Fruit fly (Drosophila melanogaster): Measurements from ENCODE around the gene CG11586.

The CG11586 gene

DNA sequence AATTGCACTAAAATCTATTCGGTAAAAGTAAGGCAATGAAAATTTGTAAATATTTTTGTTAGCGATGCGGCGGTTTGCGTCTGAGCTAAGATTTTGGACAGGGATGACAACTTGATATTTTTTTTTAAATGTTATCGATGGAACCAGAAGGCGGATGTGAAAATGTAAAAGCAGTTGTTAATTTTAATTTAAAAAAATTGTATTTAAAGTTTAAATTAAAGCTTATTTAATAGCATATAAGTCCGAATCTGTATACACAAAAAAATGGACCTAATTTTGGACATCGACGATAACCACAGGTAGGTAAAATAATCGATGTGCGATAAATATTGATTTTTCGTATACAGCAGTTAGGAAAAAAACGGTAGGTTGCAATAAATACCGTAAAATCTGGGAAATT, at the start of gene CG11586, which contains the start of gene VhaM9.7-a:
Gene CG11586, minus strand, starts transcription at position 87 of the 400 bp plus-strand sequence.
Gene VhaM9.7-a, plus strand, starts transcription at position 322 of the 400 bp plus-strand sequence.
- TF ChIP-seq Myc (optimal IDR thresholded peaks at IDR 0.05) (no peak), insv (optimal IDR thresholded peaks at IDR 0.05) (no peak), h (optimal IDR thresholded peaks at IDR 0.05) (no peak), ttk (optimal IDR thresholded peaks at IDR 0.05) (no peak), Sin3A (optimal IDR thresholded peaks at IDR 0.05) (no peak), psq (optimal IDR thresholded peaks at IDR 0.05) (no peak)

- TF ChIP-seq insv (optimal IDR thresholded peaks at IDR 0.05) (no peak), Myc (optimal IDR thresholded peaks at IDR 0.05) (no peak), Sin3A (optimal IDR thresholded peaks at IDR 0.05) (no peak), h (optimal IDR thresholded peaks at IDR 0.05) (no peak), psq (optimal IDR thresholded peaks at IDR 0.05) (no peak)
Observed at dm6 chr3L:4310604-4311003, 48.3 kb upstream of the CG11586 start.

dm6 chr3L:4307691-4308383, 45.6 kb upstream of the CG11586 start, which contains the start of gene dyl:
dyl (minus strand) TSS chr3L:4307718.
- no peak for TF ChIP-seq Myc (optimal IDR thresholded peaks at IDR 0.05)
- no peak for TF ChIP-seq psq (optimal IDR thresholded peaks at IDR 0.05)
- TF ChIP-seq insv (optimal IDR thresholded peaks at IDR 0.05) = no peak
- no peak for TF ChIP-seq ttk (optimal IDR thresholded peaks at IDR 0.05)
- TF ChIP-seq h (optimal IDR thresholded peaks at IDR 0.05) = no peak
- no peak for TF ChIP-seq Sin3A (optimal IDR thresholded peaks at IDR 0.05)

dm6 chr3L:4304244-4304959, 42.1 kb upstream of the CG11586 start:
- TF ChIP-seq Sin3A (optimal IDR thresholded peaks at IDR 0.05) (no peak), ttk (optimal IDR thresholded peaks at IDR 0.05) (no peak), h (optimal IDR thresholded peaks at IDR 0.05) (no peak), insv (optimal IDR thresholded peaks at IDR 0.05) (no peak), Myc (optimal IDR thresholded peaks at IDR 0.05) (no peak), psq (optimal IDR thresholded peaks at IDR 0.05) (no peak)

- TF ChIP-seq Myc (optimal IDR thresholded peaks at IDR 0.05) (no peak), insv (optimal IDR thresholded peaks at IDR 0.05) (no peak), ttk (optimal IDR thresholded peaks at IDR 0.05) (no peak), psq (optimal IDR thresholded peaks at IDR 0.05) (no peak), h (optimal IDR thresholded peaks at IDR 0.05) (no peak), Sin3A (optimal IDR thresholded peaks at IDR 0.05) (no peak)
Observed at dm6 chr3L:4302088-4302487, 39.8 kb upstream of the CG11586 start.

DNA sequence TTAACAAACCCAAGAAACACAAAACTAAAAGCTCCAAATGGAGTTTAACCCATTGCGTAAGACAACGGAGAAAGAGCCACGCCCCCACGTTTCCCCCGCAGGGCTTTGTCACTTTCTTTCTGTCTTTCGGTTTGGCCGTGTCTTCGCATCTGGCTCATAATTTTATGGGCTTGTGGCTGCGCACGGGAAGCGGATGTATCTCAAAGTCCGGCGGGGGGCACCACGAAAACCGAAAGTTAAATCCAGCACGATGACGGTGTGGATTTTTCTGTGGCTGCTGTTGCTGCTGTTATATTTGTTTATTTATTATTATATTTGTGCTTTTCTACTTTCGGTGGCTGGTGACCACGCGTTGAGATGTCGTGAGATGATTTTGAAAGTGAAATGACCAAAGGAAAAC, 34.5 kb upstream of the CG11586 start:
- no peak for TF ChIP-seq h (optimal IDR thresholded peaks at IDR 0.05)
- TF ChIP-seq psq (optimal IDR thresholded peaks at IDR 0.05) = no peak
- TF ChIP-seq Myc (optimal IDR thresholded peaks at IDR 0.05) = no peak
- no peak for TF ChIP-seq ttk (optimal IDR thresholded peaks at IDR 0.05)
- TF ChIP-seq insv (optimal IDR thresholded peaks at IDR 0.05) = no peak
- no peak for TF ChIP-seq Sin3A (optimal IDR thresholded peaks at IDR 0.05)

dm6 chr3L:4293711-4294110, 31.4 kb upstream of the CG11586 start:
- TF ChIP-seq ttk (optimal IDR thresholded peaks at IDR 0.05) (no peak), Myc (optimal IDR thresholded peaks at IDR 0.05) (no peak), psq (optimal IDR thresholded peaks at IDR 0.05) (no peak), Sin3A (optimal IDR thresholded peaks at IDR 0.05) (no peak), insv (optimal IDR thresholded peaks at IDR 0.05) (no peak), h (optimal IDR thresholded peaks at IDR 0.05) (no peak)

DNA sequence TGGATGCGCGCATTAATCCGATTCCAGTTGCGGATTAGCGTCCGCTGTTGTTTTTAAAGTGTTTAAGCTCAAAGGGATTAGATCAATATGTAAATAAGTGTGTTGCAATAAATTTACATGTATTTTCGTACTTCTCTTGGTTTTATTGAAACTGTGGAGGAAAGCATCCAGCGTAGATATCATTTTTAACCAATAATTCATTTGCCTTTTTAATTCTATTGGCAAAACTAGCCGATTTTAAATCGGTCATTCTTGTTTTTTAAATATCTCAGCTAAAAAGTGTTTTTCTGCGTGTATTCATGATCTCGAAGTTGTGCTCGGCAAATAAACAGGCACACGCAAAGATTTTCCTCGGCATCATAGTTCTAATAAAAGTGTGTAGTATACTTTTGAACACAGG, 31.0 kb upstream of the CG11586 start:
- TF ChIP-seq Myc (optimal IDR thresholded peaks at IDR 0.05) (no peak), insv (optimal IDR thresholded peaks at IDR 0.05) (no peak), Sin3A (optimal IDR thresholded peaks at IDR 0.05) (no peak), h (optimal IDR thresholded peaks at IDR 0.05) (no peak), ttk (optimal IDR thresholded peaks at IDR 0.05) (no peak), psq (optimal IDR thresholded peaks at IDR 0.05) (no peak)

dm6 chr3L:4292120-4292697, 29.9 kb upstream of the CG11586 start, which contains the start of the genes CG15012 and Fdx2:
CG15012 (minus strand) TSS chr3L:4292246.
Fdx2 (plus strand) TSS chr3L:4292482.
- TF ChIP-seq h (optimal IDR thresholded peaks at IDR 0.05) (no peak), psq (optimal IDR thresholded peaks at IDR 0.05) (no peak), Myc (optimal IDR thresholded peaks at IDR 0.05) (no peak), Sin3A (optimal IDR thresholded peaks at IDR 0.05) (no peak), ttk (optimal IDR thresholded peaks at IDR 0.05) (no peak), insv (optimal IDR thresholded peaks at IDR 0.05) (no peak)

dm6 chr3L:4288591-4289056, 26.4 kb upstream of the CG11586 start, which contains the start of gene Hexo1:
Hexo1 (plus strand) TSS chr3L:4288641.
- TF ChIP-seq Sin3A (optimal IDR thresholded peaks at IDR 0.05) (no peak), psq (optimal IDR thresholded peaks at IDR 0.05) (no peak), insv (optimal IDR thresholded peaks at IDR 0.05) (no peak), Myc (optimal IDR thresholded peaks at IDR 0.05) (no peak), h (optimal IDR thresholded peaks at IDR 0.05) (no peak)

DNA sequence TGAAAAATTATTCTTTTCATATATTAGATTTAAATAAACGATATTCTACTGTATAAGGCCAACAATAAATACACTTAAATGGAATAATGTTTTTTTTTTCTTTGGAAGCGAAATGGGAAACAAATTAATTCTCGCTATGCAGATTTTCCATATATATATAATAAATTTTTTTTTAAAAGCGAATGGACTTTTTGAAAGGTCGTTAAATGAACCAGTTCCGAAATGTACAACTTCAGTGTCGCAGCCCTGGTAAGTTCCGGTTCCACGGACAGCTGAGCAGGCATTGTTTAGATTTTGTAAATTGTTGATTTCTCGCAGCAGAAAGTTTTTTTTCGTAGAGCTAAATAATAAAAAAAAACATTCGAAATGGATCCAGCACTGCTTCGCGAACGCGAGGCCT, 24.5 kb upstream of the CG11586 start, which contains the start of gene TfIIEbeta:
Gene TfIIEbeta, plus strand, starts transcription at position 255 of the 400 bp plus-strand sequence.
- TF ChIP-seq h (optimal IDR thresholded peaks at IDR 0.05) (no peak), ttk (optimal IDR thresholded peaks at IDR 0.05) (no peak), Myc (optimal IDR thresholded peaks at IDR 0.05) (no peak), psq (optimal IDR thresholded peaks at IDR 0.05) (no peak), insv (optimal IDR thresholded peaks at IDR 0.05) (no peak), Sin3A (optimal IDR thresholded peaks at IDR 0.05) (no peak)
